Fruit fly (Drosophila melanogaster) whole organism, adult: ENCODE results near the gene CG9673.
A peak's percentile ranks its signal among the peaks of the same experiment; 100 is the strongest.

Experiments
- CG11617 ChIP-seq: fragments of 200-800 bp; sonication (Bioruptor generic); optimal IDR thresholded peaks from 2 replicates; lab custom pipeline; 2017; ENCODE audit warnings: mild to moderate bottlenecking, missing biosample characterization, missing genetic modification reagents, missing genetic modification characterization
- CG12768 ChIP-seq: fragments of 200-800 bp; sonication (Bioruptor generic); optimal IDR thresholded peaks from 2 replicates; lab custom pipeline; 2017; ENCODE audit warnings: missing biosample characterization, missing genetic modification characterization, mild to moderate bottlenecking, moderate library complexity, missing genetic modification reagents
- CG14711 ChIP-seq: fragments of 200-800 bp; sonication (Bioruptor generic); optimal IDR thresholded peaks from 2 replicates; lab custom pipeline; 2018; ENCODE audit warnings: missing biosample characterization, mild to moderate bottlenecking, missing genetic modification characterization, moderate library complexity
- CG1620 ChIP-seq: fragments of 200-800 bp; sonication (Bioruptor generic); optimal IDR thresholded peaks from 2 replicates; lab custom pipeline; 2016; ENCODE audit warnings: missing biosample characterization, missing genetic modification characterization
- CG33017 ChIP-seq: fragments of 200-800 bp; sonication (Bioruptor generic); optimal IDR thresholded peaks from 2 replicates; lab custom pipeline; 2018; ENCODE audit warnings: missing biosample characterization, mild to moderate bottlenecking, missing genetic modification characterization, moderate library complexity
- CG5204 ChIP-seq: fragments of 200-800 bp; sonication (Bioruptor generic); optimal IDR thresholded peaks from 2 replicates; lab custom pipeline; 2016; ENCODE audit warnings: missing biosample characterization, missing genetic modification characterization
- CG7045 ChIP-seq: fragments of 200-800 bp; sonication (Bioruptor generic); optimal IDR thresholded peaks from 2 replicates; lab custom pipeline; 2017; ENCODE audit warnings: missing biosample characterization, mild to moderate bottlenecking, missing genetic modification characterization
- CG7101 ChIP-seq: fragments of 200-800 bp; sonication (Bioruptor generic); optimal IDR thresholded peaks from 2 replicates; lab custom pipeline; 2018; ENCODE audit warnings: missing biosample characterization, mild to moderate bottlenecking, missing genetic modification characterization, moderate library complexity
- Clk ChIP-seq: fragments of 200-800 bp; sonication (Bioruptor generic); optimal IDR thresholded peaks from 2 replicates; lab custom pipeline; 2017; ENCODE audit warnings: missing biosample characterization, missing genetic modification characterization
- Crg-1 ChIP-seq: fragments of 200-800 bp; sonication (Bioruptor generic); optimal IDR thresholded peaks from 2 replicates; lab custom pipeline; 2016; ENCODE audit warnings: missing biosample characterization, missing genetic modification characterization
- Hr96 ChIP-seq: fragments of 200-800 bp; sonication (Bioruptor generic); optimal IDR thresholded peaks from 2 replicates; lab custom pipeline; 2016; ENCODE audit warnings: missing biosample characterization, missing genetic modification characterization
- Mnt ChIP-seq: fragments of 200-800 bp; sonication (Bioruptor generic); optimal IDR thresholded peaks from 2 replicates; lab custom pipeline; 2016; ENCODE audit warnings: missing biosample characterization, mild to moderate bottlenecking, missing genetic modification characterization
- bab1 ChIP-seq: fragments of 200-800 bp; sonication (Bioruptor generic); optimal IDR thresholded peaks from 3 replicates; lab custom pipeline; 2019; ENCODE audit warnings: missing biosample characterization, mild to moderate bottlenecking, missing genetic modification characterization, moderate library complexity
- cic ChIP-seq: fragments of 200-800 bp; sonication (Bioruptor generic); optimal IDR thresholded peaks from 2 replicates; lab custom pipeline; 2017; ENCODE audit warnings: missing biosample characterization, mild to moderate bottlenecking, missing genetic modification characterization, moderate library complexity
- cnc ChIP-seq, 2 experiments: fragments of >200 bp; optimal IDR thresholded peaks; 2 replicates each; lab custom pipeline; 2017
- kay ChIP-seq: fragments of 200-800 bp; sonication (Bioruptor generic); peaks from one replicate; lab custom pipeline; 2016; ENCODE audit warnings: missing biosample characterization, missing genetic modification characterization, borderline replicate concordance
- ovo ChIP-seq: fragments of 200-800 bp; sonication (Bioruptor generic); optimal IDR thresholded peaks from 2 replicates; lab custom pipeline; 2016; ENCODE audit warnings: missing biosample characterization, missing genetic modification characterization
- pad ChIP-seq: fragments of 200-800 bp; sonication (Bioruptor generic); optimal IDR thresholded peaks from 3 replicates; lab custom pipeline; 2017; ENCODE audit warnings: missing biosample characterization, missing genetic modification characterization, mild to moderate bottlenecking, moderate library complexity, missing genetic modification reagents
- tj ChIP-seq: fragments of 200-800 bp; sonication (Bioruptor generic); optimal IDR thresholded peaks from 3 replicates; lab custom pipeline; 2017; ENCODE audit warnings: missing biosample characterization, mild to moderate bottlenecking, missing genetic modification characterization, moderate library complexity
- toe ChIP-seq: fragments of 200-800 bp; sonication (Bioruptor generic); optimal IDR thresholded peaks from 2 replicates; lab custom pipeline; 2016; ENCODE audit warnings: missing biosample characterization, missing genetic modification characterization

CG9673 gene

dm6 chrX:16672904-16673303 lies 30.8 kb downstream of the CG9673 start:
- no peak for TF ChIP-seq CG1620
- no peak for TF ChIP-seq tj
- no peak for TF ChIP-seq CG14711 (tag; lab: Kevin White, UChicago)
- no peak for TF ChIP-seq bab1 (GFP tag; lab: Kevin White, UChicago)
- TF ChIP-seq Mnt, result no peak
- TF ChIP-seq Hr96 (GFP tag; lab: Kevin White, UChicago), result no peak
- TF ChIP-seq Crg-1 (GFP tag; lab: Kevin White, UChicago), result no peak
- TF ChIP-seq cnc (optimal IDR thresholded peaks at IDR 0.05; lab: Kevin White, UChicago), result no peak
- TF ChIP-seq CG12768 (GFP tag; lab: Kevin White, UChicago), result no peak
- no peak for TF ChIP-seq CG5204 (GFP tag; lab: Kevin White, UChicago)
- no peak for TF ChIP-seq CG7045 (GFP tag; lab: Kevin White, UChicago)
- TF ChIP-seq toe (GFP tag; lab: Kevin White, UChicago), result no peak
- no peak for TF ChIP-seq Clk
- TF ChIP-seq CG33017 (tag; lab: Kevin White, UChicago), result no peak

- TF ChIP-seq CG12768 (GFP tag; lab: Kevin White, UChicago) (no peak), pad (GFP tag; lab: Kevin White, UChicago) (peak; percentile 9), CG14711 (tag; lab: Kevin White, UChicago) (peak; percentile 39)
Measured at dm6 chrX:16670691-16671481, 32.8 kb downstream of the CG9673 start.

dm6 chrX:16670262-16670661 lies 33.4 kb downstream of the CG9673 start:
- TF ChIP-seq CG5204 (GFP tag; lab: Kevin White, UChicago), result no peak
- peak; percentile 28 for TF ChIP-seq kay (GFP tag; lab: Kevin White, UChicago)
- TF ChIP-seq toe (GFP tag; lab: Kevin White, UChicago), result no peak

- TF ChIP-seq Crg-1 (GFP tag; lab: Kevin White, UChicago) (no peak), Hr96 (GFP tag; lab: Kevin White, UChicago) (no peak), ovo (GFP tag; lab: Kevin White, UChicago) (no peak), cic (GFP tag; lab: Kevin White, UChicago) (no peak), Mnt (no peak), Clk (no peak), pad (GFP tag; lab: Kevin White, UChicago) (no peak), CG7101 (tag; lab: Kevin White, UChicago) (no peak), CG7045 (GFP tag; lab: Kevin White, UChicago) (no peak), toe (GFP tag; lab: Kevin White, UChicago) (no peak), cnc (optimal IDR thresholded peaks at IDR 0.05; lab: Kevin White, UChicago) (no peak), CG1620 (no peak), CG33017 (tag; lab: Kevin White, UChicago) (no peak), CG12768 (GFP tag; lab: Kevin White, UChicago) (no peak), CG14711 (tag; lab: Kevin White, UChicago) (no peak)
Measured at dm6 chrX:16669849-16670248, 33.8 kb downstream of the CG9673 start.

dm6 chrX:16664405-16665064 lies 39.1 kb downstream of the CG9673 start, which contains the start of gene CG15865:
Gene CG15865, minus strand, starts transcription at chrX:16664455.
- TF ChIP-seq Mnt (no peak), tj (no peak), Hr96 (GFP tag; lab: Kevin White, UChicago) (peak; percentile 3)

- TF ChIP-seq CG5204 (GFP tag; lab: Kevin White, UChicago), result no peak
- no peak for TF ChIP-seq toe (GFP tag; lab: Kevin White, UChicago)
- TF ChIP-seq cic (GFP tag; lab: Kevin White, UChicago), result no peak
- TF ChIP-seq CG12768 (GFP tag; lab: Kevin White, UChicago), result no peak
- TF ChIP-seq tj, result no peak
- TF ChIP-seq Clk, result no peak
- no peak for TF ChIP-seq CG14711 (tag; lab: Kevin White, UChicago)
- TF ChIP-seq CG7045 (GFP tag; lab: Kevin White, UChicago), result no peak
- TF ChIP-seq kay (GFP tag; lab: Kevin White, UChicago), result no peak
- TF ChIP-seq CG11617 (GFP tag; lab: Kevin White, UChicago), result no peak
- no peak for TF ChIP-seq CG1620
- no peak for TF ChIP-seq Hr96 (GFP tag; lab: Kevin White, UChicago)
- TF ChIP-seq Mnt, result no peak
- TF ChIP-seq pad (GFP tag; lab: Kevin White, UChicago), result no peak
- no peak for TF ChIP-seq bab1 (GFP tag; lab: Kevin White, UChicago)
- TF ChIP-seq Crg-1 (GFP tag; lab: Kevin White, UChicago), result no peak
- TF ChIP-seq CG33017 (tag; lab: Kevin White, UChicago), result no peak
- TF ChIP-seq CG7101 (tag; lab: Kevin White, UChicago), result no peak
Measured at dm6 chrX:16660632-16661031, 43.1 kb downstream of the CG9673 start.
